Worm (Caenorhabditis elegans): ENCODE results near the gene str-172.

Gene str-172

ce11 chrIV:4821054-4821453 is 46.5 kb downstream of the str-172 start, which contains the start of gene H06H21.8:
Gene H06H21.8, minus strand, starts transcription at chrIV:4821131.
- TF ChIP-seq gmeb-1 (tag; optimal IDR thresholded peaks at IDR 0.05) (peak; percentile 30), fos-1 (tag; optimal IDR thresholded peaks at IDR 0.05) (peak; percentile 31), sem-4 (tag; optimal IDR thresholded peaks at IDR 0.05) (no peak), ceh-16 (tag; optimal IDR thresholded peaks at IDR 0.05) (no peak), crh-2 (tag; optimal IDR thresholded peaks at IDR 0.05) (peak; percentile 42), ama-1 (optimal IDR thresholded peaks at IDR 0.05) (no peak), sma-9 (GFP tag; optimal IDR thresholded peaks at IDR 0.05) (no peak), sma-9 (tag; optimal IDR thresholded peaks at IDR 0.05) (no peak), peb-1 (tag; optimal IDR thresholded peaks at IDR 0.05) (no peak), unc-39 (tag; optimal IDR thresholded peaks at IDR 0.05) (no peak), mbf-1 (tag; optimal IDR thresholded peaks at IDR 0.05) (no peak)
